Worm (Caenorhabditis elegans) whole organism, L4 larva: ENCODE measurements around the gene srab-13.

Source experiments
- F37D6.2 ChIP-seq: sonication (generic microtip); optimal IDR thresholded peaks from 2 replicates; lab custom pipeline; 2016; ENCODE audit warnings: mild to moderate bottlenecking, missing genetic modification characterization, missing compliant biosample characterization
- fkh-10 ChIP-seq: fragments of 150-350 bp; optimal IDR thresholded peaks from 2 replicates; lab custom pipeline; 2014; ENCODE audit warnings: missing biosample characterization, missing genetic modification reagents, missing genetic modification characterization
- jun-1 ChIP-seq: fragments of 150-350 bp; optimal IDR thresholded peaks from 2 replicates; lab custom pipeline; 2014; ENCODE audit warnings: missing biosample characterization, missing genetic modification reagents, missing genetic modification characterization
- nhr-237 ChIP-seq: sonication (generic microtip); optimal IDR thresholded peaks from 2 replicates; lab custom pipeline; 2017; ENCODE audit warnings: missing biosample characterization, missing genetic modification characterization
- nhr-76 ChIP-seq: fragments of 150-350 bp; optimal IDR thresholded peaks from 2 replicates; lab custom pipeline; 2014; ENCODE audit warnings: missing biosample characterization, missing genetic modification characterization
- nhr-77 ChIP-seq: fragments of 150-350 bp; optimal IDR thresholded peaks from 2 replicates; lab custom pipeline; 2014; ENCODE audit warnings: missing biosample characterization, missing genetic modification characterization
- snpc-4 ChIP-seq: fragments of 150-350 bp; optimal IDR thresholded peaks from 2 replicates; lab custom pipeline; 2014; ENCODE audit warnings: missing biosample characterization, missing genetic modification characterization
- unc-62 ChIP-seq, 3 experiments: fragments of 150-350 bp in 1 of 3; sonication (generic microtip); optimal IDR thresholded peaks in 2 of 3; peaks in 1 of 3; 1 replicate in 1 of 3; 2 replicates in 2 of 3; lab custom pipeline; 2014 to 2017; ENCODE audit warnings: missing biosample characterization in 3 of 3, missing genetic modification characterization in 3 of 3, missing genetic modification reagents in 3 of 3, missing genotype in 1 of 3

- TF ChIP-seq fkh-10 (GFP tag; lab: Kevin White, UChicago) (no peak), nhr-76 (tag; lab: Kevin White, UChicago) (no peak), nhr-77 (tag; lab: Kevin White, UChicago) (no peak), snpc-4 (tag; lab: Kevin White, UChicago) (no peak), nhr-237 (tag; lab: Kevin White, UChicago) (no peak), jun-1 (tag; lab: Kevin White, UChicago) (no peak), unc-62 (GFP tag; optimal IDR thresholded peaks at IDR 0.05 in 1 of 2; lab: Kevin White, UChicago) (peak in 1 of 2 experiments; percentile 16), unc-62 (tag; optimal IDR thresholded peaks at IDR 0.05; lab: Kevin White, UChicago) (no peak), F37D6.2 (no peak)
Measured at ce11 chrV:2004659-2005058, 23.0 kb downstream of the srab-13 start, which contains the start of gene cysl-4.
